Fruit fly (Drosophila melanogaster): ENCODE measurements around the gene CG32236.

The CG32236 gene

dm6 chr3L:4624371-4625154 lies 42.6 kb downstream of the CG32236 start (continued):
- TF ChIP-seq Sox102F (GFP tag; optimal IDR thresholded peaks at IDR 0.05), result peak; percentile 56
- peak; percentile 6 for TF ChIP-seq fd85E (GFP tag; optimal IDR thresholded peaks at IDR 0.05)
- TF ChIP-seq OdsH (GFP tag; optimal IDR thresholded peaks at IDR 0.05), result peak; percentile 91
- peak; percentile 86 for TF ChIP-seq CG6808 (GFP tag; optimal IDR thresholded peaks at IDR 0.05)
- peak; percentile 97 for TF ChIP-seq CG32006 (GFP tag; optimal IDR thresholded peaks at IDR 0.05)
- TF ChIP-seq Hr38 (GFP tag; optimal IDR thresholded peaks at IDR 0.05), result peak; percentile 34
- TF ChIP-seq CG8119 (GFP tag; IDR thresholded peaks at IDR 0.05), result peak; percentile 96
- TF ChIP-seq Smox (GFP tag; optimal IDR thresholded peaks at IDR 0.05), result peak; percentile 69
- peak; percentile 88 for TF ChIP-seq net (GFP tag; optimal IDR thresholded peaks at IDR 0.05)
- TF ChIP-seq vri (GFP tag; optimal IDR thresholded peaks at IDR 0.05), result no peak

dm6 chr3L:4623870-4624269 lies 43.3 kb downstream of the CG32236 start:
- TF ChIP-seq fkh (GFP tag; optimal IDR thresholded peaks at IDR 0.05), result no peak
- no peak for TF ChIP-seq CG9139 (GFP tag; optimal IDR thresholded peaks at IDR 0.05)
- no peak for TF ChIP-seq Blimp-1 (GFP tag; optimal IDR thresholded peaks at IDR 0.05)
- TF ChIP-seq CG10631 (GFP tag; optimal IDR thresholded peaks at IDR 0.05), result peak; percentile 54
- no peak for TF ChIP-seq fd85E (GFP tag; optimal IDR thresholded peaks at IDR 0.05)
- TF ChIP-seq achi (GFP tag; optimal IDR thresholded peaks at IDR 0.05), result peak; percentile 39
- TF ChIP-seq dsx (GFP tag; optimal IDR thresholded peaks at IDR 0.05; ENCODE audit: poor library complexity, severe bottlenecking), result peak; percentile 41
- peak; percentile 55 for TF ChIP-seq CG7368 (GFP tag; optimal IDR thresholded peaks at IDR 0.05)
- TF ChIP-seq CG6163 (GFP tag; IDR thresholded peaks at IDR 0.05), result peak; percentile 54; the same call in 2 of the 3 replicates
- TF ChIP-seq Met (GFP tag; optimal IDR thresholded peaks at IDR 0.05), result peak; percentile 10
- TF ChIP-seq CG3032 (tag; optimal IDR thresholded peaks at IDR 0.05), result peak; percentile 64
- peak; percentile 34 for TF ChIP-seq CG31627 (GFP tag; optimal IDR thresholded peaks at IDR 0.05)
- TF ChIP-seq vri (GFP tag; optimal IDR thresholded peaks at IDR 0.05), result no peak
- peak; percentile 57 for TF ChIP-seq spab (GFP tag; optimal IDR thresholded peaks at IDR 0.05)
- TF ChIP-seq Ets96B (tag; optimal IDR thresholded peaks at IDR 0.05), result peak; percentile 64
- TF ChIP-seq CG4318 (GFP tag; optimal IDR thresholded peaks at IDR 0.05), result peak; percentile 69
- peak; percentile 71 for TF ChIP-seq CG8119 (GFP tag; IDR thresholded peaks at IDR 0.05)
- TF ChIP-seq net (GFP tag; optimal IDR thresholded peaks at IDR 0.05), result peak; percentile 61
- peak; percentile 12 for TF ChIP-seq CG11902 (GFP tag; optimal IDR thresholded peaks at IDR 0.05)
- peak; percentile 41 for TF ChIP-seq Lpt (GFP tag; optimal IDR thresholded peaks at IDR 0.05)
- peak; percentile 56 for TF ChIP-seq Gug (GFP tag; IDR thresholded peaks at IDR 0.05)
- TF ChIP-seq CG8632 (GFP tag; optimal IDR thresholded peaks at IDR 0.05), result peak; percentile 44
- TF ChIP-seq Sox14 (GFP tag; optimal IDR thresholded peaks at IDR 0.05), result peak; percentile 32
- peak; percentile 22 for TF ChIP-seq lz (GFP tag; optimal IDR thresholded peaks at IDR 0.05)
- peak; percentile 32 for TF ChIP-seq cyc (GFP tag; optimal IDR thresholded peaks at IDR 0.05)
- no peak for TF ChIP-seq Eip93F (GFP tag; optimal IDR thresholded peaks at IDR 0.05)
- TF ChIP-seq Eip78C (GFP tag), result peak; percentile 87
- peak; percentile 27 for TF ChIP-seq CG6792 (GFP tag; optimal IDR thresholded peaks at IDR 0.05)
- TF ChIP-seq CG11294 (GFP tag; IDR thresholded peaks at IDR 0.05), result 0 out of 2 replicates have a peak, but pooled peaks have one; percentile 20
- peak; percentile 85 for TF ChIP-seq CG32006 (GFP tag; optimal IDR thresholded peaks at IDR 0.05)
- TF ChIP-seq CG3919 (GFP tag; optimal IDR thresholded peaks at IDR 0.05), result peak; percentile 52
- peak; percentile 79 for TF ChIP-seq CG15336 (GFP tag; IDR thresholded peaks at IDR 0.05)
- TF ChIP-seq pdm3 (GFP tag; optimal IDR thresholded peaks at IDR 0.05), result peak; percentile 73
- peak; percentile 64 for TF ChIP-seq CG10669 (GFP tag; optimal IDR thresholded peaks at IDR 0.05)
- no peak for TF ChIP-seq dac (GFP tag; optimal IDR thresholded peaks at IDR 0.05)
- peak; percentile 48 for TF ChIP-seq Smox (GFP tag; optimal IDR thresholded peaks at IDR 0.05)
- peak; percentile 63 for TF ChIP-seq eg (GFP tag; IDR thresholded peaks at IDR 0.05)
- TF ChIP-seq OdsH (GFP tag; optimal IDR thresholded peaks at IDR 0.05), result peak; percentile 78
- TF ChIP-seq salr (GFP tag; optimal IDR thresholded peaks at IDR 0.05), result peak; percentile 35 to 81
- peak; percentile 52 for TF ChIP-seq Eip75B (GFP tag; optimal IDR thresholded peaks at IDR 0.05)
- TF ChIP-seq Sox15 (GFP tag; optimal IDR thresholded peaks at IDR 0.05), result peak; percentile 32
- no peak for TF ChIP-seq Ets21C (GFP tag; optimal IDR thresholded peaks at IDR 0.05)
- TF ChIP-seq acj6 (GFP tag; optimal IDR thresholded peaks at IDR 0.05), result peak; percentile 69
- TF ChIP-seq CG8319 (GFP tag; optimal IDR thresholded peaks at IDR 0.05), result no peak
- TF ChIP-seq Hr38 (GFP tag; optimal IDR thresholded peaks at IDR 0.05), result no peak
